Worm (Caenorhabditis elegans) whole organism, young adult: Measurements from ENCODE around the gene F47B8.4.

Experiments
- ccch-3 ChIP-seq: fragments of 200-800 bp; sonication (Bioruptor generic); optimal IDR thresholded peaks from 2 replicates; lab custom pipeline; 2018; ENCODE audit warnings: mild to moderate bottlenecking, missing genetic modification characterization, missing compliant biosample characterization
- lin-54 ChIP-seq: fragments of 200-800 bp; sonication (Bioruptor generic); optimal IDR thresholded peaks from 2 replicates; lab custom pipeline; 2018; ENCODE audit warnings: mild to moderate bottlenecking, missing genetic modification characterization, missing compliant biosample characterization
- pha-4 ChIP-seq: fragments of 150-350 bp; sonication (generic microtip); optimal IDR thresholded peaks from 2 replicates; lab custom pipeline; 2014; ENCODE audit warnings: missing biosample characterization, missing genetic modification reagents, missing genetic modification characterization
- ztf-18 ChIP-seq: sonication (generic microtip); optimal IDR thresholded peaks from 2 replicates; lab custom pipeline; 2016; ENCODE audit warnings: missing genotype, mild to moderate bottlenecking, missing genetic modification characterization, missing compliant biosample characterization

ce11 chrV:14320730-14321319 lies 3.6 kb downstream of the F47B8.4 start:
- TF ChIP-seq ccch-3 (no peak), lin-54 (no peak), ztf-18 (no peak), pha-4 (tag; lab: Kevin White, UChicago) (no peak)
